Fruit fly (Drosophila melanogaster): ENCODE measurements around the gene CG9837.

dm6 chr3R:8854619-8855206 is 41.3 kb upstream of the CG9837 start:
- TF ChIP-seq Mnt (GFP tag; optimal IDR thresholded peaks at IDR 0.05) (no peak), CG5204 (GFP tag; optimal IDR thresholded peaks at IDR 0.05) (no peak), CG12768 (GFP tag; optimal IDR thresholded peaks at IDR 0.05) (no peak), CG7101 (tag; optimal IDR thresholded peaks at IDR 0.05) (no peak), CG14711 (tag; optimal IDR thresholded peaks at IDR 0.05) (no peak)
